Fruit fly (Drosophila melanogaster) whole organism: ENCODE data around the gene Tbca.

Source experiments
- CG8478 ChIP-seq: fragments of >200 bp; optimal IDR thresholded peaks from 2 replicates; lab custom pipeline; 2018; ENCODE audit warnings: inconsistent platforms
- Dll ChIP-seq: fragments of >200 bp; optimal IDR thresholded peaks from 2 replicates; lab custom pipeline; 2017
- EcR ChIP-seq, 2 experiments: fragments of >200 bp; optimal IDR thresholded peaks; 2 replicates each; lab custom pipeline; 2017; ENCODE audit warnings: missing biosample characterization in 2 of 2, missing genetic modification characterization in 2 of 2, missing genetic modification reagents in 2 of 2
- pan ChIP-seq: fragments of >200 bp; optimal IDR thresholded peaks from 2 replicates; lab custom pipeline; 2017
- psq ChIP-seq: fragments of >200 bp; optimal IDR thresholded peaks from 2 replicates; lab custom pipeline; 2017
- usp ChIP-seq: fragments of >200 bp; optimal IDR thresholded peaks from 2 replicates; lab custom pipeline; 2017; ENCODE audit warnings: missing biosample characterization, missing genetic modification characterization, mixed read lengths

Tbca gene

dm6 chr3R:31744044-31744652, 858 bp downstream of the Tbca start, which contains the start of gene CG1896:
Gene CG1896 (plus strand): TSS chr3R:31744282.
- TF ChIP-seq CG8478 (lab: Kevin White, UChicago), result no peak
- no peak for TF ChIP-seq pan (lab: Kevin White, UChicago)
- no peak for TF ChIP-seq Dll (lab: Kevin White, UChicago)
- no peak for TF ChIP-seq psq (lab: Kevin White, UChicago)
- TF ChIP-seq EcR (GFP tag; optimal IDR thresholded peaks at IDR 0.05; lab: Kevin White, UChicago), result no peak
- no peak for TF ChIP-seq usp (GFP tag; lab: Kevin White, UChicago)

dm6 chr3R:31745629-31746081, 2.4 kb downstream of the Tbca start, which contains the start of gene awd:
Gene awd (minus strand): TSS chr3R:31746077.
- TF ChIP-seq psq (lab: Kevin White, UChicago), result no peak
- no peak for TF ChIP-seq Dll (lab: Kevin White, UChicago)
- no peak for TF ChIP-seq usp (GFP tag; lab: Kevin White, UChicago)
- no peak for TF ChIP-seq EcR (GFP tag; optimal IDR thresholded peaks at IDR 0.05; lab: Kevin White, UChicago)
- no peak for TF ChIP-seq pan (lab: Kevin White, UChicago)
- TF ChIP-seq CG8478 (lab: Kevin White, UChicago), result no peak

dm6 chr3R:31747429-31748048, 4.2 kb downstream of the Tbca start, which contains the start of the genes nero and CG1910:
Gene nero (minus strand): TSS chr3R:31747558.
Gene CG1910 (plus strand): TSS chr3R:31747643.
- no peak for TF ChIP-seq usp (GFP tag; lab: Kevin White, UChicago)
- TF ChIP-seq Dll (lab: Kevin White, UChicago), result no peak
- TF ChIP-seq EcR (GFP tag; optimal IDR thresholded peaks at IDR 0.05; lab: Kevin White, UChicago), result no peak
- no peak for TF ChIP-seq pan (lab: Kevin White, UChicago)
- TF ChIP-seq CG8478 (lab: Kevin White, UChicago), result no peak
- no peak for TF ChIP-seq psq (lab: Kevin White, UChicago)

- TF ChIP-seq CG8478 (lab: Kevin White, UChicago) (peak; percentile 68), psq (lab: Kevin White, UChicago) (peak; percentile 60), EcR (GFP tag; optimal IDR thresholded peaks at IDR 0.05; lab: Kevin White, UChicago) (no peak)
Measured at dm6 chr3R:31748093-31748996, 5.1 kb downstream of the Tbca start.

dm6 chr3R:31754605-31755004, 11.3 kb downstream of the Tbca start, which contains the start of gene salt:
Gene salt (minus strand): TSS chr3R:31754705.
- TF ChIP-seq pan (lab: Kevin White, UChicago) (no peak), CG8478 (lab: Kevin White, UChicago) (no peak), Dll (lab: Kevin White, UChicago) (no peak), psq (lab: Kevin White, UChicago) (no peak), usp (GFP tag; lab: Kevin White, UChicago) (no peak), EcR (GFP tag; optimal IDR thresholded peaks at IDR 0.05; lab: Kevin White, UChicago) (no peak)

- TF ChIP-seq pan (lab: Kevin White, UChicago), result no peak
- no peak for TF ChIP-seq EcR (GFP tag; optimal IDR thresholded peaks at IDR 0.05; lab: Kevin White, UChicago)
- TF ChIP-seq usp (GFP tag; lab: Kevin White, UChicago), result no peak
- no peak for TF ChIP-seq psq (lab: Kevin White, UChicago)
Measured at dm6 chr3R:31758587-31759167, 15.4 kb downstream of the Tbca start, which contains the start of gene CG2187. Gene CG2187 (minus strand): TSS chr3R:31758637.

dm6 chr3R:31761529-31762009, 18.3 kb downstream of the Tbca start, which contains the start of gene Smvt:
Gene Smvt (minus strand): TSS chr3R:31761579.
- TF ChIP-seq Dll (lab: Kevin White, UChicago) (no peak), CG8478 (lab: Kevin White, UChicago) (no peak), EcR (GFP tag; optimal IDR thresholded peaks at IDR 0.05; lab: Kevin White, UChicago) (no peak), pan (lab: Kevin White, UChicago) (no peak), psq (lab: Kevin White, UChicago) (no peak), usp (GFP tag; lab: Kevin White, UChicago) (no peak)

- TF ChIP-seq usp (GFP tag; lab: Kevin White, UChicago), result no peak
- no peak for TF ChIP-seq psq (lab: Kevin White, UChicago)
- no peak for TF ChIP-seq CG8478 (lab: Kevin White, UChicago)
- no peak for TF ChIP-seq pan (lab: Kevin White, UChicago)
- TF ChIP-seq Dll (lab: Kevin White, UChicago), result no peak
- TF ChIP-seq EcR (GFP tag; optimal IDR thresholded peaks at IDR 0.05; lab: Kevin White, UChicago), result no peak
Measured at dm6 chr3R:31762672-31763071, 19.4 kb downstream of the Tbca start.

- TF ChIP-seq EcR (GFP tag; optimal IDR thresholded peaks at IDR 0.05; lab: Kevin White, UChicago), result no peak
- no peak for TF ChIP-seq CG8478 (lab: Kevin White, UChicago)
- TF ChIP-seq usp (GFP tag; lab: Kevin White, UChicago), result no peak
Measured at dm6 chr3R:31764672-31765071, 21.4 kb downstream of the Tbca start, which contains the start of gene CG2150. Gene CG2150 (minus strand): TSS chr3R:31764772.

- TF ChIP-seq psq (lab: Kevin White, UChicago) (no peak), EcR (GFP tag; optimal IDR thresholded peaks at IDR 0.05; lab: Kevin White, UChicago) (no peak), Dll (lab: Kevin White, UChicago) (no peak), pan (lab: Kevin White, UChicago) (no peak), CG8478 (lab: Kevin White, UChicago) (no peak), usp (GFP tag; lab: Kevin White, UChicago) (no peak)
Measured at dm6 chr3R:31765145-31765544, 21.9 kb downstream of the Tbca start.
